Fruit fly (Drosophila melanogaster) whole organism, larva: ENCODE measurements around the gene LysP.

Experiments
- noc ChIP-seq: fragments of 200-800 bp; sonication (Bioruptor generic); optimal IDR thresholded peaks from 3 replicates; lab custom pipeline; 2019; ENCODE audit warnings: missing biosample characterization, mild to moderate bottlenecking, missing genetic modification characterization, moderate library complexity

LysP gene

dm6 chr3L:1188936-1189659 is 29.4 kb downstream of the LysP start, which contains the start of gene CG13912:
CG13912 (plus strand) TSS chr3L:1189588.
- peak; percentile 78 for TF ChIP-seq noc (tag; lab: Kevin White, UChicago)

- no peak for TF ChIP-seq noc (tag; lab: Kevin White, UChicago)
Measured at dm6 chr3L:1183467-1183866, 35.0 kb downstream of the LysP start.

dm6 chr3L:1178115-1178583 is 40.3 kb downstream of the LysP start:
- no peak for TF ChIP-seq noc (tag; lab: Kevin White, UChicago)

dm6 chr3L:1177085-1177484 is 41.4 kb downstream of the LysP start, which contains the start of gene bab2:
bab2 (minus strand) TSS chr3L:1177276.
- TF ChIP-seq noc (tag; lab: Kevin White, UChicago), result no peak

- TF ChIP-seq noc (tag; lab: Kevin White, UChicago), result no peak
Measured at dm6 chr3L:1176515-1176914, 42.0 kb downstream of the LysP start.

dm6 chr3L:1172858-1173257 is 45.6 kb downstream of the LysP start:
- no peak for TF ChIP-seq noc (tag; lab: Kevin White, UChicago)

- TF ChIP-seq noc (tag; lab: Kevin White, UChicago), result no peak
Measured at dm6 chr3L:1170611-1171010, 47.9 kb downstream of the LysP start.

dm6 chr3L:1169617-1170016 is 48.9 kb downstream of the LysP start:
- peak; percentile 35 for TF ChIP-seq noc (tag; lab: Kevin White, UChicago)

- TF ChIP-seq noc (tag; lab: Kevin White, UChicago), result no peak
Measured at dm6 chr3L:1168445-1168844, 50.1 kb downstream of the LysP start.
